Fruit fly (Drosophila melanogaster) whole organism, wandering third instar larva: ENCODE data around the gene CG8142.

Experiments used
- Abd-B ChIP-seq: fragments of >200 bp; optimal IDR thresholded peaks from 2 replicates; lab custom pipeline; 2017; ENCODE audit warnings: missing biosample characterization, missing genetic modification characterization
- CG32264 ChIP-seq: fragments of 200-800 bp; sonication (Bioruptor generic); optimal IDR thresholded peaks from 2 replicates; lab custom pipeline; 2016; ENCODE audit warnings: missing biosample characterization, missing genetic modification characterization
- CG9705 ChIP-seq: fragments of 200-800 bp; sonication (Bioruptor generic); optimal IDR thresholded peaks from 2 replicates; lab custom pipeline; 2018; ENCODE audit warnings: missing biosample characterization, mild to moderate bottlenecking, missing genetic modification characterization
- CrebA ChIP-seq: fragments of 200-800 bp; sonication (Bioruptor generic); optimal IDR thresholded peaks from 2 replicates; lab custom pipeline; 2016; ENCODE audit warnings: missing biosample characterization, mild to moderate bottlenecking, missing genetic modification characterization, borderline replicate concordance
- Dfd ChIP-seq: fragments of >200 bp; optimal IDR thresholded peaks from 2 replicates; lab custom pipeline; 2017; ENCODE audit warnings: missing biosample characterization, missing genetic modification characterization
- Dif ChIP-seq: fragments of 200-275, 200-300 bp; sonication (Bioruptor generic); optimal IDR thresholded peaks from 2 replicates; lab custom pipeline; 2018; ENCODE audit warnings: missing biosample characterization, missing genetic modification characterization; ENCODE audit not compliant: partially characterized antibody
- GATAd ChIP-seq: sonication (Bioruptor generic); optimal IDR thresholded peaks from 2 replicates; lab custom pipeline; 2016; ENCODE audit warnings: missing biosample characterization, missing genetic modification characterization
- HLH106 ChIP-seq: fragments of 200-800 bp; optimal IDR thresholded peaks from 3 replicates; lab custom pipeline; 2019; ENCODE audit warnings: missing biosample characterization, mild to moderate bottlenecking, missing genetic modification characterization, moderate library complexity
- Hnf4 ChIP-seq: fragments of 200-800 bp; sonication (Bioruptor generic); optimal IDR thresholded peaks from 2 replicates; lab custom pipeline; 2016; ENCODE audit warnings: missing biosample characterization, mild to moderate bottlenecking, missing genetic modification characterization
- Hr78 ChIP-seq: fragments of >200 bp; optimal IDR thresholded peaks from 2 replicates; lab custom pipeline; 2017; ENCODE audit warnings: missing biosample characterization, missing genetic modification characterization
- Hr83 ChIP-seq: fragments of 200-300 bp; sonication (Bioruptor generic); optimal IDR thresholded peaks from 2 replicates; lab custom pipeline; 2016; ENCODE audit warnings: missing biosample characterization, mild to moderate bottlenecking, missing genetic modification characterization, moderate library complexity; ENCODE audit not compliant: poor library complexity, severe bottlenecking
- Jra ChIP-seq: sonication (Bioruptor generic); optimal IDR thresholded peaks from 2 replicates; lab custom pipeline; 2016; ENCODE audit warnings: missing biosample characterization, missing genetic modification characterization
- Mio ChIP-seq: sonication (Bioruptor generic); optimal IDR thresholded peaks from 2 replicates; lab custom pipeline; 2016; ENCODE audit warnings: missing biosample characterization, missing genetic modification characterization
- Myc ChIP-seq: fragments of >200 bp; optimal IDR thresholded peaks from 2 replicates; lab custom pipeline; 2017
- N ChIP-seq: fragments of >200 bp; optimal IDR thresholded peaks from 2 replicates; lab custom pipeline; 2018; ENCODE audit warnings: missing biosample characterization, missing external identifiers, missing genetic modification characterization
- OdsH ChIP-seq: fragments of 200-800 bp; sonication (Bioruptor generic); optimal IDR thresholded peaks from 2 replicates; lab custom pipeline; 2016; ENCODE audit warnings: missing biosample characterization, mild to moderate bottlenecking, missing genetic modification characterization
- Rel ChIP-seq, 2 experiments: fragments of 200-800 bp; sonication (Bioruptor generic) in 1 of 2; optimal IDR thresholded peaks; 2 replicates in 1 of 2; 3 replicates in 1 of 2; lab custom pipeline; 2016 to 2019; ENCODE audit warnings: mild to moderate bottlenecking in 2 of 2, missing biosample characterization in 2 of 2, missing genetic modification characterization in 2 of 2, moderate library complexity in 1 of 2
- Sp1 ChIP-seq: fragments of 200-800 bp; sonication (Bioruptor generic); optimal IDR thresholded peaks from 3 replicates; lab custom pipeline; 2019; ENCODE audit warnings: missing biosample characterization, mild to moderate bottlenecking, missing genetic modification characterization, moderate library complexity
- Vsx2 ChIP-seq: fragments of 200-300, 225-300 bp; sonication (Bioruptor generic); optimal IDR thresholded peaks from 2 replicates; lab custom pipeline; 2018; ENCODE audit warnings: missing biosample characterization, missing genetic modification characterization; ENCODE audit not compliant: partially characterized antibody
- br ChIP-seq: fragments of 200-800 bp; sonication (Bioruptor generic); optimal IDR thresholded peaks from 2 replicates; lab custom pipeline; 2016; ENCODE audit warnings: missing biosample characterization, missing genetic modification characterization
- brk ChIP-seq: fragments of 200-800 bp; sonication (Bioruptor generic); optimal IDR thresholded peaks from 2 replicates; lab custom pipeline; 2016; ENCODE audit warnings: missing biosample characterization, mild to moderate bottlenecking, missing genetic modification characterization
- dl ChIP-seq, 2 experiments: fragments of 175-275, 200-275 bp in 1 of 2; fragments of 200-275 bp in 1 of 2; sonication (Bioruptor generic); optimal IDR thresholded peaks; lab custom pipeline; 2018; ENCODE audit warnings: mild to moderate bottlenecking in 2 of 2, missing biosample characterization in 2 of 2, missing genetic modification characterization in 2 of 2, moderate library complexity in 2 of 2; ENCODE audit not compliant: partially characterized antibody in 2 of 2, insufficient read depth in 1 of 2
- dmrt93B ChIP-seq: fragments of 200-800 bp; sonication (Bioruptor generic); optimal IDR thresholded peaks from 2 replicates; lab custom pipeline; 2018; ENCODE audit warnings: missing biosample characterization, mild to moderate bottlenecking, missing genetic modification characterization
- dsf ChIP-seq: sonication (Bioruptor generic); optimal IDR thresholded peaks from 2 replicates; lab custom pipeline; 2016; ENCODE audit warnings: missing biosample characterization, missing genetic modification characterization, borderline replicate concordance
- ey ChIP-seq: fragments of 200-800 bp; sonication (Bioruptor generic); optimal IDR thresholded peaks from 2 replicates; lab custom pipeline; 2016; ENCODE audit warnings: missing biosample characterization, missing genetic modification characterization
- foxo ChIP-seq, 2 experiments: fragments of 200-800 bp; sonication (Bioruptor generic); optimal IDR thresholded peaks; 2 replicates in 1 of 2; 3 replicates in 1 of 2; lab custom pipeline; 2016 to 2017; ENCODE audit warnings: missing biosample characterization in 2 of 2, missing genetic modification characterization in 2 of 2
- fru ChIP-seq: fragments of 200-800 bp; sonication (Bioruptor generic); optimal IDR thresholded peaks from 3 replicates; lab custom pipeline; 2016; ENCODE audit warnings: missing biosample characterization, mild to moderate bottlenecking, missing genetic modification characterization
- h ChIP-seq: fragments of 200-800 bp; sonication (Bioruptor generic); optimal IDR thresholded peaks from 3 replicates; lab custom pipeline; 2016; ENCODE audit warnings: missing biosample characterization, mild to moderate bottlenecking, missing genetic modification characterization
- jim ChIP-seq: fragments of 175-275, 200-325 bp; sonication (Bioruptor generic); optimal IDR thresholded peaks from 2 replicates; lab custom pipeline; 2016; ENCODE audit warnings: missing biosample characterization, mild to moderate bottlenecking, missing genetic modification characterization
- lola ChIP-seq: fragments of >200 bp; optimal IDR thresholded peaks from 2 replicates; lab custom pipeline; 2017; ENCODE audit warnings: missing biosample characterization, missing genetic modification characterization
- pan ChIP-seq: fragments of >200 bp; optimal IDR thresholded peaks from 2 replicates; lab custom pipeline; 2017
- psq ChIP-seq: fragments of 200-800 bp; sonication (Bioruptor generic); optimal IDR thresholded peaks from 3 replicates; lab custom pipeline; 2017; ENCODE audit warnings: missing biosample characterization, mild to moderate bottlenecking, missing genetic modification characterization, moderate library complexity
- rgr ChIP-seq: fragments of 200-800 bp; sonication (Bioruptor generic); optimal IDR thresholded peaks from 3 replicates; lab custom pipeline; 2016; ENCODE audit warnings: missing biosample characterization, mild to moderate bottlenecking, missing genetic modification characterization
- sage ChIP-seq: fragments of 200-800 bp; sonication (Bioruptor generic); optimal IDR thresholded peaks from 2 replicates; lab custom pipeline; 2016; ENCODE audit warnings: missing biosample characterization, mild to moderate bottlenecking, missing genetic modification characterization
- sv ChIP-seq: fragments of 200-800 bp; sonication (Bioruptor generic); optimal IDR thresholded peaks from 3 replicates; lab custom pipeline; 2016; ENCODE audit warnings: missing biosample characterization, missing genetic modification characterization
- tai ChIP-seq: sonication (Bioruptor generic); optimal IDR thresholded peaks from 2 replicates; lab custom pipeline; 2016; ENCODE audit warnings: missing biosample characterization, missing genetic modification characterization
- usp ChIP-seq: fragments of >200 bp; optimal IDR thresholded peaks from 2 replicates; lab custom pipeline; 2017; ENCODE audit warnings: missing biosample characterization, missing genetic modification characterization
- woc ChIP-seq: sonication (Bioruptor generic); optimal IDR thresholded peaks from 2 replicates; lab custom pipeline; 2016; ENCODE audit warnings: missing biosample characterization, mild to moderate bottlenecking, missing genetic modification characterization

Gene CG8142

DNA sequence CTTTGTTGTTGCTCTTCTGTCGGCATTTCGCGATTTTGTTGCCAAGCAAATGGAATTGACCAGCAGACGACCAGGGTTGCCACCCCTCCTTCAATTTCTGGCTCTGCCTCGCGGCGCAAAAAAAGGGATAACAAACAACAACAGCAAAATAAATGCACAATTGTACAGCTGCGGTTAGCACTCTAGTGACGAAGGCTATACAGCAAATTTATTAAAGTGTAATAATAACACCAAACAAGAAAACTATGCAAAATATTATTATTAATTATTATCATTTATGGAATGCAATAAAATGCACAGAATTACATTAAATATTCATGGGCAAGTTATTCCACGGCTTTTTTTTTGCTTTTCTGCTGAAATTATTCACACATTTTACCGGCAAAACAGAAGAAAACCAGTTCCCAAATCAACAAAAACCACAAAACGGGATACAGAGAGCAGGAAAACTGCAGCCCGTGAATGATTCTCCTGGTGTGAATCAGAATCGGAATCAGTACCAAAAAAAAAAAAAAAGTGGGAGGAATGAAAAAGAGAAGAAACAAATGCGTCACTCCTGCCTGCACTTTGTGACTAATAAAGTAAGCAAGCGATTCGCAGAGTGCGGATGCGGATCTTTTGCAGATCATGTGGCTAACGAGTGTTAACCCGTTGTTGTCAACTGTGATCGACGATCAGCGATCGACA lies 34.9 kb upstream of the CG8142 start:
- TF ChIP-seq Myc (lab: Kevin White, UChicago) (no peak), Abd-B (GFP tag; lab: Kevin White, UChicago) (no peak), Hnf4 (peak; percentile 42), OdsH (GFP tag; lab: Kevin White, UChicago) (peak; percentile 21), tai (GFP tag; lab: Kevin White, UChicago) (no peak), Rel (GFP tag; optimal IDR thresholded peaks at IDR 0.05; lab: Kevin White, UChicago) (peak; percentile 41), Rel (tag; optimal IDR thresholded peaks at IDR 0.05; lab: Kevin White, UChicago) (no peak), jim (no peak), Dfd (no peak), dmrt93B (GFP tag; lab: Kevin White, UChicago) (peak; percentile 49), usp (no peak), dsf (no peak), pan (lab: Kevin White, UChicago) (no peak), Jra (GFP tag; lab: Kevin White, UChicago) (peak; percentile 40), Dif (no peak), CrebA (GFP tag; lab: Kevin White, UChicago) (peak; percentile 7), Mio (GFP tag; lab: Kevin White, UChicago) (no peak), foxo (GFP tag; optimal IDR thresholded peaks at IDR 0.05; lab: Kevin White, UChicago) (peak in 1 of 2 experiments; percentile 62), Hr83 (GFP tag; lab: Kevin White, UChicago) (no peak), h (GFP tag; lab: Kevin White, UChicago) (peak; percentile 44), fru (GFP tag; lab: Kevin White, UChicago) (peak; percentile 45), Hr78 (GFP tag; lab: Kevin White, UChicago) (no peak), psq (peak; percentile 53), Vsx2 (GFP tag; lab: Kevin White, UChicago) (no peak), sage (GFP tag; lab: Kevin White, UChicago) (peak; percentile 41), lola (GFP tag; lab: Kevin White, UChicago) (no peak), woc (GFP tag; lab: Kevin White, UChicago) (peak; percentile 38), HLH106 (peak; percentile 62), CG9705 (GFP tag; lab: Kevin White, UChicago) (peak; percentile 37), sv (GFP tag; lab: Kevin White, UChicago) (no peak), brk (GFP tag; lab: Kevin White, UChicago) (no peak), GATAd (GFP tag; lab: Kevin White, UChicago) (no peak), br (peak; percentile 33), N (GFP tag; lab: Kevin White, UChicago) (no peak), CG32264 (GFP tag; lab: Kevin White, UChicago) (no peak), Sp1 (GFP tag; lab: Kevin White, UChicago) (peak; percentile 71), rgr (GFP tag; lab: Kevin White, UChicago) (peak; percentile 54), ey (GFP tag; lab: Kevin White, UChicago) (peak; percentile 34), dl (GFP tag; optimal IDR thresholded peaks at IDR 0.05; lab: Kevin White, UChicago; ENCODE audit: insufficient read depth in 1 of 2, partially characterized antibody in 2 of 2) (no peak)

dm6 chrX:17878632-17879033 lies 34.1 kb upstream of the CG8142 start:
- TF ChIP-seq Sp1 (GFP tag; lab: Kevin White, UChicago), result peak; percentile 11
- TF ChIP-seq Dif, result peak; percentile 92
- peak; percentile 79 for TF ChIP-seq CrebA (GFP tag; lab: Kevin White, UChicago)
- peak; percentile 68 for TF ChIP-seq Hr83 (GFP tag; lab: Kevin White, UChicago)
- no peak for TF ChIP-seq Mio (GFP tag; lab: Kevin White, UChicago)
- peak; percentile 40 for TF ChIP-seq Vsx2 (GFP tag; lab: Kevin White, UChicago)
- TF ChIP-seq Myc (lab: Kevin White, UChicago), result no peak
- TF ChIP-seq Rel (GFP tag; optimal IDR thresholded peaks at IDR 0.05; lab: Kevin White, UChicago), result peak; percentile 26
- TF ChIP-seq Rel (tag; optimal IDR thresholded peaks at IDR 0.05; lab: Kevin White, UChicago), result peak; percentile 43
- peak; percentile 94 for TF ChIP-seq jim
- peak; percentile 31 to 68 for TF ChIP-seq dl (GFP tag; optimal IDR thresholded peaks at IDR 0.05; lab: Kevin White, UChicago; ENCODE audit: insufficient read depth in 1 of 2, partially characterized antibody in 2 of 2)
- TF ChIP-seq sage (GFP tag; lab: Kevin White, UChicago), result peak; percentile 67
- peak; percentile 72 for TF ChIP-seq h (GFP tag; lab: Kevin White, UChicago)
- TF ChIP-seq brk (GFP tag; lab: Kevin White, UChicago), result peak; percentile 6
- TF ChIP-seq Jra (GFP tag; lab: Kevin White, UChicago), result no peak
